Fruit fly (Drosophila melanogaster) whole organism, embryonic: ENCODE measurements around the gene rho-6.

Source experiments
- Atf-2 ChIP-seq: fragments of 200-800 bp; sonication (Bioruptor generic); optimal IDR thresholded peaks from 2 replicates; lab custom pipeline; 2016; ENCODE audit warnings: missing biosample characterization, missing genetic modification characterization
- Atf3 ChIP-seq: fragments of 200-800 bp; sonication (Bioruptor generic); optimal IDR thresholded peaks from 3 replicates; lab custom pipeline; 2016; ENCODE audit warnings: missing biosample characterization, missing genetic modification characterization
- Atf6 ChIP-seq: fragments of 200-800 bp; sonication (Bioruptor generic); IDR thresholded peaks from 2 replicates; pipeline ENCODE4 v1.3.6; 2022; ENCODE audit warnings: missing biosample characterization, missing genetic modification characterization
- B-H1 ChIP-seq: fragments of 200-800 bp; sonication (Bioruptor generic); IDR thresholded peaks from 3 replicates; pipeline ENCODE4 v1.3.6; 2022; ENCODE audit warnings: missing biosample characterization, missing genetic modification characterization
- Bteb2 ChIP-seq: fragments of 200-800 bp; sonication (Bioruptor generic); optimal IDR thresholded peaks from 2 replicates; lab custom pipeline; 2016; ENCODE audit warnings: missing biosample characterization, missing genetic modification characterization
- CG10979 ChIP-seq: fragments of 200-800 bp; sonication (Bioruptor generic); optimal IDR thresholded peaks from 2 replicates; lab custom pipeline; 2018; ENCODE audit warnings: missing biosample characterization, mild to moderate bottlenecking, missing genetic modification characterization, moderate library complexity
- CG1233 ChIP-seq: fragments of 200-800 bp; sonication (Bioruptor generic); optimal IDR thresholded peaks from 4 replicates; lab custom pipeline; 2018; ENCODE audit warnings: missing biosample characterization, mild to moderate bottlenecking, missing genetic modification characterization
- CG13894 ChIP-seq: fragments of 200-800 bp; sonication (Bioruptor generic); optimal IDR thresholded peaks from 3 replicates; lab custom pipeline; 2018; ENCODE audit warnings: missing biosample characterization, mild to moderate bottlenecking, missing genetic modification characterization, moderate library complexity
- CG17186 ChIP-seq: fragments of 200-800 bp; sonication (Bioruptor generic); optimal IDR thresholded peaks from 3 replicates; lab custom pipeline; 2017; ENCODE audit warnings: missing biosample characterization, missing genetic modification reagents, missing genetic modification characterization
- CG1792 ChIP-seq: fragments of 200-800 bp; sonication (Bioruptor generic); optimal IDR thresholded peaks from 2 replicates; lab custom pipeline; 2016; ENCODE audit warnings: missing biosample characterization, missing genetic modification characterization
- CG33213 ChIP-seq: fragments of 200-800 bp; sonication (Bioruptor generic); optimal IDR thresholded peaks from 3 replicates; lab custom pipeline; 2016; ENCODE audit warnings: missing biosample characterization, missing genetic modification characterization
- CG34376 ChIP-seq: fragments of 200-800 bp; sonication (Bioruptor generic); optimal IDR thresholded peaks from 2 replicates; lab custom pipeline; 2018; ENCODE audit warnings: missing biosample characterization, mild to moderate bottlenecking, missing genetic modification characterization
- CG3847 ChIP-seq: fragments of 200-800 bp; sonication (Bioruptor generic); IDR thresholded peaks from 2 replicates; pipeline ENCODE4 v1.3.6; 2022; ENCODE audit warnings: missing biosample characterization, missing genetic modification characterization
- CG4328 ChIP-seq: fragments of 200-800 bp; sonication (Bioruptor generic); optimal IDR thresholded peaks from 3 replicates; lab custom pipeline; 2017; ENCODE audit warnings: missing biosample characterization, missing genetic modification reagents, missing genetic modification characterization
- CG4707 ChIP-seq: fragments of 200-800 bp; sonication (Bioruptor generic); optimal IDR thresholded peaks from 2 replicates; lab custom pipeline; 2018; ENCODE audit warnings: missing biosample characterization, mild to moderate bottlenecking, missing genetic modification characterization, moderate library complexity
- CG9215 ChIP-seq: fragments of 200-800 bp; sonication (Bioruptor generic); IDR thresholded peaks from 2 replicates; pipeline ENCODE4 v1.3.6; 2022; ENCODE audit warnings: missing biosample characterization, missing genetic modification characterization
- CG9727 ChIP-seq: fragments of 200-800 bp; sonication (Bioruptor generic); optimal IDR thresholded peaks from 3 replicates; lab custom pipeline; 2017; ENCODE audit warnings: missing biosample characterization, mild to moderate bottlenecking, missing genetic modification characterization
- D19B ChIP-seq: fragments of 200-800 bp; sonication (Bioruptor generic); optimal IDR thresholded peaks from 2 replicates; lab custom pipeline; 2017; ENCODE audit warnings: missing biosample characterization, mild to moderate bottlenecking, missing genetic modification characterization
- Dip2 ChIP-seq: fragments of 200-800 bp; sonication (Bioruptor generic); IDR thresholded peaks from 2 replicates; pipeline ENCODE4 v1.3.6; 2022; ENCODE audit warnings: missing biosample characterization, missing genetic modification characterization
- ERR ChIP-seq: fragments of 200-800 bp; sonication (Bioruptor generic); optimal IDR thresholded peaks from 2 replicates; lab custom pipeline; 2016; ENCODE audit warnings: missing biosample characterization, missing genetic modification characterization
- Hr51 ChIP-seq, 2 experiments: fragments of 200-800 bp; sonication (Bioruptor generic); optimal IDR thresholded peaks; 2 replicates in 1 of 2; 3 replicates in 1 of 2; lab custom pipeline; 2016 to 2018; ENCODE audit warnings: missing biosample characterization in 2 of 2, missing genetic modification characterization in 2 of 2, mild to moderate bottlenecking in 1 of 2, moderate library complexity in 1 of 2
- Lim3 ChIP-seq: fragments of 200-800 bp; sonication (Bioruptor generic); IDR thresholded peaks from 2 replicates; pipeline ENCODE4 v1.3.6; 2022; ENCODE audit warnings: missing biosample characterization, missing genetic modification characterization
- Myb ChIP-seq: fragments of 200-800 bp; sonication (Bioruptor generic); optimal IDR thresholded peaks from 2 replicates; lab custom pipeline; 2016; ENCODE audit warnings: missing biosample characterization, missing genetic modification characterization
- NFAT ChIP-seq: fragments of 200-800 bp; sonication (Bioruptor generic); IDR thresholded peaks from 2 replicates; pipeline ENCODE4 v1.3.6; 2022; ENCODE audit warnings: missing biosample characterization, missing genetic modification characterization
- Neu2 ChIP-seq: fragments of 200-800 bp; sonication (Bioruptor generic); optimal IDR thresholded peaks from 3 replicates; lab custom pipeline; 2016; ENCODE audit warnings: missing biosample characterization, missing genetic modification characterization, borderline replicate concordance
- PHDP ChIP-seq: fragments of 200-800 bp; sonication (Bioruptor generic); optimal IDR thresholded peaks from 3 replicates; lab custom pipeline; 2018; ENCODE audit warnings: missing biosample characterization, mild to moderate bottlenecking, missing genetic modification characterization, moderate library complexity
- Side ChIP-seq: fragments of 200-800 bp; sonication (Bioruptor generic); optimal IDR thresholded peaks from 2 replicates; lab custom pipeline; 2016; ENCODE audit warnings: missing biosample characterization, missing genetic modification characterization
- Sry-δ ChIP-seq: fragments of 200-800 bp; sonication (Bioruptor generic); optimal IDR thresholded peaks from 2 replicates; lab custom pipeline; 2016; ENCODE audit warnings: missing biosample characterization, missing genetic modification characterization
- ato ChIP-seq: fragments of 200-800 bp; sonication (Bioruptor generic); IDR thresholded peaks from 2 replicates; pipeline ENCODE4 v1.3.6; 2022; ENCODE audit warnings: missing biosample characterization, missing genetic modification characterization; ENCODE audit not compliant: partially characterized antibody
- bowl ChIP-seq: fragments of 200-800 bp; sonication (Bioruptor generic); IDR thresholded peaks from 2 replicates; pipeline ENCODE4 v1.3.6; 2022; ENCODE audit warnings: missing biosample characterization, missing genetic modification characterization
- br ChIP-seq: fragments of >200 bp; optimal IDR thresholded peaks from 2 replicates; lab custom pipeline; 2017
- caup ChIP-seq: fragments of 200-800 bp; sonication (Bioruptor generic); optimal IDR thresholded peaks from 3 replicates; lab custom pipeline; 2017; ENCODE audit warnings: missing biosample characterization, mild to moderate bottlenecking, missing genetic modification characterization, moderate library complexity; ENCODE audit not compliant: severe bottlenecking
- crol ChIP-seq: fragments of 200-800 bp; sonication (Bioruptor generic); IDR thresholded peaks from 2 replicates; pipeline ENCODE4 v1.3.6; 2022; ENCODE audit warnings: missing biosample characterization, missing genetic modification characterization
- danr ChIP-seq: fragments of 200-800 bp; sonication (Bioruptor generic); IDR thresholded peaks from 2 replicates; pipeline ENCODE4 v1.3.6; 2022; ENCODE audit warnings: missing biosample characterization, missing genetic modification characterization
- ewg ChIP-seq: fragments of 200-800 bp; sonication (Bioruptor generic); optimal IDR thresholded peaks from 3 replicates; lab custom pipeline; 2017; ENCODE audit warnings: mild to moderate bottlenecking, missing biosample characterization, missing genetic modification reagents, missing genetic modification characterization
- kni ChIP-seq: fragments of 200-800 bp; sonication (Bioruptor generic); optimal IDR thresholded peaks from 3 replicates; lab custom pipeline; 2017; ENCODE audit warnings: mild to moderate bottlenecking, missing biosample characterization, missing genetic modification reagents, missing genetic modification characterization
- luna ChIP-seq: fragments of 200-800 bp; sonication (Bioruptor generic); optimal IDR thresholded peaks from 2 replicates; lab custom pipeline; 2016; ENCODE audit warnings: missing biosample characterization, missing genetic modification characterization
- mam ChIP-seq: fragments of 200-800 bp; sonication (Bioruptor generic); optimal IDR thresholded peaks from 3 replicates; lab custom pipeline; 2016; ENCODE audit warnings: missing biosample characterization, missing genetic modification characterization
- mld ChIP-seq: fragments of 200-800 bp; sonication (Bioruptor generic); IDR thresholded peaks from 3 replicates; pipeline ENCODE4 v1.3.6; 2022; ENCODE audit warnings: missing biosample characterization, missing genetic modification characterization; ENCODE audit not compliant: partially characterized antibody
- nau ChIP-seq: fragments of 200-800 bp; sonication (Bioruptor generic); optimal IDR thresholded peaks from 3 replicates; lab custom pipeline; 2017; ENCODE audit warnings: missing biosample characterization, mild to moderate bottlenecking, missing genetic modification characterization, missing genetic modification reagents
- oc ChIP-seq: fragments of 200-800 bp; sonication (Bioruptor generic); optimal IDR thresholded peaks from 2 replicates; lab custom pipeline; 2018; ENCODE audit warnings: missing biosample characterization, mild to moderate bottlenecking, missing genetic modification characterization, moderate library complexity
- p53 ChIP-seq: fragments of 200-800 bp; sonication (Bioruptor generic); optimal IDR thresholded peaks from 2 replicates; lab custom pipeline; 2016; ENCODE audit warnings: missing biosample characterization, missing genetic modification characterization
- ranshi ChIP-seq: fragments of 200-800 bp; sonication (Bioruptor generic); IDR thresholded peaks from 2 replicates; pipeline ENCODE4 v1.3.6; 2022; ENCODE audit warnings: missing biosample characterization, missing genetic modification characterization
- row ChIP-seq: fragments of 200-800 bp; sonication (Bioruptor generic); IDR thresholded peaks from 3 replicates; pipeline ENCODE4 v1.3.6; 2022; ENCODE audit warnings: missing biosample characterization, missing genetic modification characterization
- sens ChIP-seq: fragments of 200-800 bp; sonication (Bioruptor generic); peaks from one replicate; lab custom pipeline; 2016; ENCODE audit warnings: missing biosample characterization, missing genetic modification characterization
- sisA ChIP-seq: fragments of 200-800 bp; sonication (Bioruptor generic); IDR thresholded peaks from 2 replicates; pipeline ENCODE4 v1.3.6; 2022; ENCODE audit warnings: missing biosample characterization, missing genetic modification characterization
- tio ChIP-seq: fragments of 200-800 bp; sonication (Bioruptor generic); optimal IDR thresholded peaks from 2 replicates; lab custom pipeline; 2017; ENCODE audit warnings: missing biosample characterization, missing genetic modification characterization, inconsistent platforms
- tll ChIP-seq, 2 experiments: fragments of 200-800 bp in 1 of 2; fragments of >200 bp in 1 of 2; sonication (Bioruptor generic) in 1 of 2; optimal IDR thresholded peaks; 2 replicates each; lab custom pipeline; 2017 to 2019; ENCODE audit warnings: missing biosample characterization in 2 of 2, missing genetic modification characterization in 2 of 2, mild to moderate bottlenecking in 1 of 2, moderate library complexity in 1 of 2

rho-6 gene

dm6 chr2L:12103231-12104210, 29.7 kb downstream of the rho-6 start, which contains the start of the genes Patsas and ThrRS (continued):
- no peak for TF ChIP-seq br (lab: Kevin White, UChicago)
- no peak for TF ChIP-seq Neu2
- TF ChIP-seq tll (GFP tag; optimal IDR thresholded peaks at IDR 0.05; lab: Kevin White, UChicago): no peak
- TF ChIP-seq luna: peak; percentile 24
- TF ChIP-seq tio (GFP tag; lab: Kevin White, UChicago): no peak
- TF ChIP-seq Atf-2 (GFP tag; lab: Kevin White, UChicago): no peak
- TF ChIP-seq kni (GFP tag; lab: Kevin White, UChicago): no peak
- peak; percentile 59; the same call in 1 of the 2 replicates for TF ChIP-seq bowl (GFP tag; lab: Robert Waterston, UW)
- TF ChIP-seq PHDP: peak; percentile 87
- TF ChIP-seq sisA: peak; percentile 86
- no peak for TF ChIP-seq mld (GFP tag; lab: Robert Waterston, UW)
- peak; percentile 49 for TF ChIP-seq Side (GFP tag; lab: Kevin White, UChicago)
- peak; percentile 31 for TF ChIP-seq CG34376 (GFP tag; lab: Kevin White, UChicago)
- TF ChIP-seq CG9215 (GFP tag; lab: Robert Waterston, UW): peak; percentile 95
- TF ChIP-seq Atf6: peak; percentile 68; the same call in 1 of the 2 replicates
- peak; percentile 72 for TF ChIP-seq D19B
- TF ChIP-seq CG9727: peak; percentile 82
- peak; percentile 73 for TF ChIP-seq ewg (GFP tag; lab: Kevin White, UChicago)
- peak; percentile 82 for TF ChIP-seq CG1233 (GFP tag; lab: Kevin White, UChicago)
- no peak for TF ChIP-seq oc (tag; lab: Kevin White, UChicago)
- TF ChIP-seq ato (GFP tag; lab: Robert Waterston, UW): no peak
- TF ChIP-seq mam (GFP tag; lab: Kevin White, UChicago): peak; percentile 83
- TF ChIP-seq Myb (GFP tag; lab: Kevin White, UChicago): peak; percentile 66
- peak; percentile 74 for TF ChIP-seq NFAT (GFP tag; lab: Robert Waterston, UW)
- peak; percentile 69 for TF ChIP-seq Bteb2 (GFP tag; lab: Kevin White, UChicago)
- TF ChIP-seq row (GFP tag; lab: Robert Waterston, UW): peak; percentile 95
- peak; percentile 85 for TF ChIP-seq CG13894 (tag; lab: Kevin White, UChicago)
- TF ChIP-seq ranshi (GFP tag; lab: Robert Waterston, UW): peak; percentile 86
- peak; percentile 78 to 88 for TF ChIP-seq Hr51 (GFP tag; optimal IDR thresholded peaks at IDR 0.05; lab: Kevin White, UChicago)
- TF ChIP-seq CG10979: peak; percentile 80
- TF ChIP-seq Sry-δ: peak; percentile 41
- TF ChIP-seq Dip2 (GFP tag; lab: Robert Waterston, UW): peak; percentile 32; the same call in 1 of the 2 replicates
- TF ChIP-seq B-H1: peak; percentile 71
- TF ChIP-seq Lim3 (GFP tag; lab: Robert Waterston, UW): peak; percentile 44; the same call in 1 of the 2 replicates
- peak; percentile 71 for TF ChIP-seq CG4328 (GFP tag; lab: Kevin White, UChicago)
- peak; percentile 90 for TF ChIP-seq CG3847 (GFP tag; lab: Robert Waterston, UW)
- no peak for TF ChIP-seq crol (GFP tag; lab: Robert Waterston, UW)
- TF ChIP-seq nau: no peak
- peak; percentile 69 for TF ChIP-seq danr
- TF ChIP-seq CG17186 (GFP tag; lab: Kevin White, UChicago): no peak
- peak; percentile 53 for TF ChIP-seq CG1792 (GFP tag; lab: Kevin White, UChicago)
- TF ChIP-seq CG33213 (GFP tag; lab: Kevin White, UChicago): peak; percentile 49
- TF ChIP-seq ERR: peak; percentile 35
- TF ChIP-seq Atf3 (GFP tag; lab: Kevin White, UChicago): peak; percentile 73
- peak; percentile 96 for TF ChIP-seq sens (GFP tag; lab: Kevin White, UChicago)
- TF ChIP-seq caup: peak; percentile 86
- TF ChIP-seq CG4707 (GFP tag; lab: Kevin White, UChicago): no peak
- peak; percentile 42 for TF ChIP-seq p53
